Fruit fly (Drosophila melanogaster) whole organism, adult: ENCODE data around the gene CG33510.

Source experiments
- CG11617 ChIP-seq: fragments of 200-800 bp; sonication (Bioruptor generic); optimal IDR thresholded peaks from 2 replicates; lab custom pipeline; 2017; ENCODE audit warnings: mild to moderate bottlenecking, missing biosample characterization, missing genetic modification reagents, missing genetic modification characterization
- CG12768 ChIP-seq: fragments of 200-800 bp; sonication (Bioruptor generic); optimal IDR thresholded peaks from 2 replicates; lab custom pipeline; 2017; ENCODE audit warnings: missing biosample characterization, missing genetic modification characterization, mild to moderate bottlenecking, moderate library complexity, missing genetic modification reagents
- CG14711 ChIP-seq: fragments of 200-800 bp; sonication (Bioruptor generic); optimal IDR thresholded peaks from 2 replicates; lab custom pipeline; 2018; ENCODE audit warnings: missing biosample characterization, mild to moderate bottlenecking, missing genetic modification characterization, moderate library complexity
- CG1620 ChIP-seq: fragments of 200-800 bp; sonication (Bioruptor generic); optimal IDR thresholded peaks from 2 replicates; lab custom pipeline; 2016; ENCODE audit warnings: missing biosample characterization, missing genetic modification characterization
- CG33017 ChIP-seq: fragments of 200-800 bp; sonication (Bioruptor generic); optimal IDR thresholded peaks from 2 replicates; lab custom pipeline; 2018; ENCODE audit warnings: missing biosample characterization, mild to moderate bottlenecking, missing genetic modification characterization, moderate library complexity
- CG5204 ChIP-seq: fragments of 200-800 bp; sonication (Bioruptor generic); optimal IDR thresholded peaks from 2 replicates; lab custom pipeline; 2016; ENCODE audit warnings: missing biosample characterization, missing genetic modification characterization
- CG7101 ChIP-seq: fragments of 200-800 bp; sonication (Bioruptor generic); optimal IDR thresholded peaks from 2 replicates; lab custom pipeline; 2018; ENCODE audit warnings: missing biosample characterization, mild to moderate bottlenecking, missing genetic modification characterization, moderate library complexity
- Clk ChIP-seq: fragments of 200-800 bp; sonication (Bioruptor generic); optimal IDR thresholded peaks from 2 replicates; lab custom pipeline; 2017; ENCODE audit warnings: missing biosample characterization, missing genetic modification characterization
- Hr96 ChIP-seq: fragments of 200-800 bp; sonication (Bioruptor generic); optimal IDR thresholded peaks from 2 replicates; lab custom pipeline; 2016; ENCODE audit warnings: missing biosample characterization, missing genetic modification characterization
- Mnt ChIP-seq: fragments of 200-800 bp; sonication (Bioruptor generic); optimal IDR thresholded peaks from 2 replicates; lab custom pipeline; 2016; ENCODE audit warnings: missing biosample characterization, mild to moderate bottlenecking, missing genetic modification characterization
- bab1 ChIP-seq: fragments of 200-800 bp; sonication (Bioruptor generic); optimal IDR thresholded peaks from 3 replicates; lab custom pipeline; 2019; ENCODE audit warnings: missing biosample characterization, mild to moderate bottlenecking, missing genetic modification characterization, moderate library complexity
- cic ChIP-seq: fragments of 200-800 bp; sonication (Bioruptor generic); optimal IDR thresholded peaks from 2 replicates; lab custom pipeline; 2017; ENCODE audit warnings: missing biosample characterization, mild to moderate bottlenecking, missing genetic modification characterization, moderate library complexity
- cnc ChIP-seq, 2 experiments: fragments of >200 bp; optimal IDR thresholded peaks; 2 replicates each; lab custom pipeline; 2017
- kay ChIP-seq: fragments of 200-800 bp; sonication (Bioruptor generic); peaks from one replicate; lab custom pipeline; 2016; ENCODE audit warnings: missing biosample characterization, missing genetic modification characterization, borderline replicate concordance
- ovo ChIP-seq: fragments of 200-800 bp; sonication (Bioruptor generic); optimal IDR thresholded peaks from 2 replicates; lab custom pipeline; 2016; ENCODE audit warnings: missing biosample characterization, missing genetic modification characterization
- pad ChIP-seq: fragments of 200-800 bp; sonication (Bioruptor generic); optimal IDR thresholded peaks from 3 replicates; lab custom pipeline; 2017; ENCODE audit warnings: missing biosample characterization, missing genetic modification characterization, mild to moderate bottlenecking, moderate library complexity, missing genetic modification reagents
- tj ChIP-seq: fragments of 200-800 bp; sonication (Bioruptor generic); optimal IDR thresholded peaks from 3 replicates; lab custom pipeline; 2017; ENCODE audit warnings: missing biosample characterization, mild to moderate bottlenecking, missing genetic modification characterization, moderate library complexity
- toe ChIP-seq: fragments of 200-800 bp; sonication (Bioruptor generic); optimal IDR thresholded peaks from 2 replicates; lab custom pipeline; 2016; ENCODE audit warnings: missing biosample characterization, missing genetic modification characterization

Gene CG33510

dm6 chr2L:21038723-21039122 lies 45.4 kb downstream of the CG33510 start:
- TF ChIP-seq CG11617 (GFP tag; lab: Kevin White, UChicago), result no peak
- peak; percentile 38 for TF ChIP-seq bab1 (GFP tag; lab: Kevin White, UChicago)
- TF ChIP-seq CG7101 (tag; lab: Kevin White, UChicago), result no peak

- TF ChIP-seq cic (no peak), kay (GFP tag; lab: Kevin White, UChicago) (peak; percentile 9)
These were observed 46.4 kb downstream of the CG33510 start for dm6 chr2L:21037723-21038122.

dm6 chr2L:21035704-21036369 lies 48.3 kb downstream of the CG33510 start:
- TF ChIP-seq kay (GFP tag; lab: Kevin White, UChicago) (no peak), CG11617 (GFP tag; lab: Kevin White, UChicago) (no peak), CG7101 (tag; lab: Kevin White, UChicago) (no peak)

DNA sequence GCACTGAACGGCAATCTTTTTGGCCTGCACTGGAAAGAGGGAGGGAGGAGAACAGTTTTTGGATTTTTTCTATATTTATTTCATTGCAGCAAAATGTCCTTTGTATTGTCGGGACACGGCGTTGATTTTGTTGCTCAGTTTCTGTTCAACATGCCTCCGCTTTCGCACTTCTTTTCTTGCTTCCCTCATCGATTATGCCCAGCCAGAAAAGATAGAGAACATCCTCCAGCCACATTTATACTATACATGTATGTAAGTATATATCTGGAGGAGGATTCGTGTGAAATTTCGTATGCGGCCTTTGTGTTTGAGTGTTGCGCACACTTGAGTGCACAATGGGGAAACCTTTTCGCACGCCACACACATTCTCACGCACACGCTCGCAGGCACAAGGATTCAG lies 49.7 kb downstream of the CG33510 start:
- TF ChIP-seq tj (GFP tag; lab: Kevin White, UChicago) (no peak), bab1 (GFP tag; lab: Kevin White, UChicago) (no peak), CG5204 (GFP tag; lab: Kevin White, UChicago) (no peak), ovo (no peak), Clk (no peak), cic (no peak), CG12768 (no peak), toe (GFP tag; lab: Kevin White, UChicago) (no peak), Mnt (no peak), CG7101 (tag; lab: Kevin White, UChicago) (no peak), CG1620 (GFP tag; lab: Kevin White, UChicago) (no peak), Hr96 (GFP tag; lab: Kevin White, UChicago) (no peak), cnc (optimal IDR thresholded peaks at IDR 0.05; lab: Kevin White, UChicago) (no peak), CG33017 (no peak), pad (GFP tag; lab: Kevin White, UChicago) (no peak)

DNA sequence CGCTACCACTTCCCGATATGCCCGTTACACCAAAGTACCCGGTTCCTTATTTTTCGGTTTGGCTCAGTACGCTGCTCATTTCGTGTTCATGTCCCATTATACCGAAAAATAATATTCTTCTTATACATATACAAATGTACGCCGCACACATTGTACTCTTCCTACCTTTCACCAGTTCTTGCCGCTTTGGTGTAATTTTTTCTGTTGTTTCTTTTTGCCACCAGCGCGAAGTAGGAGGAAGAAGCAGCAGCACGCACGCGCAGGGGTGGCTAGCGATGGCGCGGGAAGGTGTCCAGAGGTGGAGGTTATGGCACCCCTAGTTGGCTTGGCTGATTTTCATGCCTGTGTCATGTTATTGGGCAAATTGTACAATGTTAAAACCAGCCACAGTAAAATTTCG lies 50.8 kb downstream of the CG33510 start:
- TF ChIP-seq toe (GFP tag; lab: Kevin White, UChicago), result no peak
- TF ChIP-seq cic, result no peak
- no peak for TF ChIP-seq Clk
- TF ChIP-seq pad (GFP tag; lab: Kevin White, UChicago), result no peak
- no peak for TF ChIP-seq CG33017
- TF ChIP-seq CG1620 (GFP tag; lab: Kevin White, UChicago), result no peak
- no peak for TF ChIP-seq ovo
- no peak for TF ChIP-seq bab1 (GFP tag; lab: Kevin White, UChicago)
- no peak for TF ChIP-seq CG14711 (tag; lab: Kevin White, UChicago)
- no peak for TF ChIP-seq CG7101 (tag; lab: Kevin White, UChicago)
- TF ChIP-seq cnc (optimal IDR thresholded peaks at IDR 0.05; lab: Kevin White, UChicago), result no peak
